Worm (Caenorhabditis elegans) whole organism, L1 larva: ENCODE measurements around the gene fzr-1.
A peak's percentile ranks its signal among the peaks of the same experiment; 100 is the strongest.

Source experiments
- egl-27 ChIP-seq, 2 experiments: fragments of 150-350 bp in 1 of 2; sonication (generic microtip); optimal IDR thresholded peaks; 3 replicates each; lab custom pipeline; 2017 to 2018; ENCODE audit warnings: missing biosample characterization in 2 of 2, missing genetic modification characterization in 2 of 2, missing genetic modification reagents in 2 of 2
- fkh-10 ChIP-seq: sonication (generic microtip); optimal IDR thresholded peaks from 2 replicates; lab custom pipeline; 2017; ENCODE audit warnings: missing biosample characterization, missing genetic modification reagents, missing genetic modification characterization
- fos-1 ChIP-seq: fragments of 150-350 bp; optimal IDR thresholded peaks from 2 replicates; lab custom pipeline; 2014; ENCODE audit warnings: missing biosample characterization, missing genetic modification characterization
- nhr-76 ChIP-seq: sonication (generic microtip); optimal IDR thresholded peaks from 2 replicates; lab custom pipeline; 2017; ENCODE audit warnings: missing biosample characterization, missing genetic modification characterization
- pag-3 ChIP-seq: sonication (generic microtip); optimal IDR thresholded peaks from 2 replicates; lab custom pipeline; 2017; ENCODE audit warnings: missing genetic modification characterization, mild to moderate bottlenecking, missing compliant biosample characterization, antibody characterized with exemption, borderline replicate concordance; ENCODE audit not compliant: insufficient read depth
- xbp-1 ChIP-seq: sonication (generic microtip); optimal IDR thresholded peaks from 2 replicates; lab custom pipeline; 2016; ENCODE audit warnings: missing genetic modification characterization, missing compliant biosample characterization

ce11 chrII:9601679-9602078 is 42.6 kb downstream of the fzr-1 start:
- TF ChIP-seq nhr-76: no peak
- no peak for TF ChIP-seq fkh-10 (GFP tag; lab: Kevin White, UChicago)
- no peak for TF ChIP-seq pag-3 (tag; lab: Kevin White, UChicago)
- peak; percentile 21 for TF ChIP-seq xbp-1 (tag; lab: Kevin White, UChicago)
- no peak for TF ChIP-seq egl-27 (tag; optimal IDR thresholded peaks at IDR 0.05; lab: Kevin White, UChicago)
- no peak for TF ChIP-seq fos-1 (tag; lab: Kevin White, UChicago)
